Fruit fly (Drosophila melanogaster) whole organism, pupa: ENCODE results near the gene GAPcenA.

Experiments used
- CG10348 ChIP-seq: fragments of 200-800 bp; sonication (Bioruptor generic); IDR thresholded peaks from 2 replicates; pipeline ENCODE4 v1.3.6; 2022; ENCODE audit warnings: missing biosample characterization, missing genetic modification characterization
- CG14655 ChIP-seq: fragments of 200-800 bp; sonication (Bioruptor generic); optimal IDR thresholded peaks from 3 replicates; lab custom pipeline; 2017; ENCODE audit warnings: mild to moderate bottlenecking, missing biosample characterization, missing genetic modification reagents, missing genetic modification characterization
- CG15710 ChIP-seq: fragments of 200-800 bp; sonication (Bioruptor generic); optimal IDR thresholded peaks from 2 replicates; lab custom pipeline; 2018; ENCODE audit warnings: missing biosample characterization, mild to moderate bottlenecking, missing genetic modification characterization, moderate library complexity
- CG17806 ChIP-seq: fragments of 200-800 bp; sonication (Bioruptor generic); optimal IDR thresholded peaks from 2 replicates; lab custom pipeline; 2018; ENCODE audit warnings: missing biosample characterization, mild to moderate bottlenecking, missing genetic modification characterization, moderate library complexity
- CG32121 ChIP-seq: fragments of 200-800 bp; sonication (Bioruptor generic); IDR thresholded peaks from 2 replicates; pipeline ENCODE4 v1.3.6; 2022; ENCODE audit warnings: missing biosample characterization, missing genetic modification characterization
- CG8301 ChIP-seq: fragments of 200-800 bp; sonication (Bioruptor generic); optimal IDR thresholded peaks from 2 replicates; lab custom pipeline; 2018; ENCODE audit warnings: missing biosample characterization, mild to moderate bottlenecking, missing genetic modification characterization
- D1 ChIP-seq: fragments of 200-800 bp; sonication (Bioruptor generic); optimal IDR thresholded peaks from 2 replicates; lab custom pipeline; 2018; ENCODE audit warnings: missing biosample characterization, mild to moderate bottlenecking, missing genetic modification characterization, moderate library complexity
- EcR ChIP-seq: fragments of 200-800 bp; sonication (Bioruptor generic); optimal IDR thresholded peaks from 3 replicates; lab custom pipeline; 2019; ENCODE audit warnings: missing biosample characterization, missing genetic modification characterization, mild to moderate bottlenecking, moderate library complexity, missing genetic modification reagents
- Pif1A ChIP-seq: fragments of 200-800 bp; sonication (Bioruptor generic); optimal IDR thresholded peaks from 3 replicates; lab custom pipeline; 2016; ENCODE audit warnings: missing biosample characterization, missing genetic modification characterization
- Pif1B ChIP-seq: fragments of 200-800 bp; sonication (Bioruptor generic); optimal IDR thresholded peaks from 3 replicates; lab custom pipeline; 2016; ENCODE audit warnings: missing biosample characterization, missing genetic modification characterization
- fd96Ca ChIP-seq: fragments of 200-800 bp; sonication (Bioruptor generic); IDR thresholded peaks from 3 replicates; pipeline ENCODE4 v1.3.6; 2022; ENCODE audit warnings: missing biosample characterization, missing genetic modification characterization
- rn ChIP-seq: fragments of 200-800 bp; sonication (Bioruptor generic); IDR thresholded peaks from 2 replicates; pipeline ENCODE4 v1.3.6; 2022; ENCODE audit warnings: missing biosample characterization, missing genetic modification characterization

DNA sequence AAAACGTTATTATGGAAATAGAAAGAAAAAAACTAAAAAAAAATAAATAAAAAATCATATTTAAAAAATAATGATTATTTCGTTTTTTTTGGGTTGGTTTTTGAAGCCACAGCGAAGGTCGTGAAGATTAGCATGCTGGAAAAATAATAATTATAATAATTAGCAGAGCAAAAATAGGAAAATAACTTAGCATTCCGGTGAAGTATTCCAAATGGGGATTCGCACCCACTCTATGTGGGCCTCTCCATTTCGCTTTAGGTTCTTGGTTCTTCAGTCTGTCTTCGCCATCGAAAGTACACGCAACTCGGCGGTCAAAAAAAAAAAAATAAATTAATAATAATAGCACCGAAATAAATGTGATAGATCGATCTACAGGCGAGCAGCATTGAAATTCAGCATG lies 18.1 kb upstream of the GAPcenA start, which contains the start of gene CG34462:
- TF ChIP-seq CG17806 (no peak), CG8301 (tag; lab: Kevin White, UChicago) (no peak), D1 (no peak), Pif1A (GFP tag; lab: Kevin White, UChicago) (no peak), EcR (GFP tag; lab: Kevin White, UChicago) (no peak), fd96Ca (no peak), CG10348 (no peak), CG32121 (no peak), Pif1B (GFP tag; lab: Kevin White, UChicago) (no peak), CG15710 (tag; lab: Kevin White, UChicago) (no peak), rn (no peak), CG14655 (no peak)
